Fruit fly (Drosophila melanogaster) whole organism, larva: ENCODE data around the gene CG8564.
A peak's percentile ranks its signal among the peaks of the same experiment; 100 is the strongest.

Experiments used
- noc ChIP-seq: fragments of 200-800 bp; sonication (Bioruptor generic); optimal IDR thresholded peaks from 3 replicates; lab custom pipeline; 2019; ENCODE audit warnings: missing biosample characterization, mild to moderate bottlenecking, missing genetic modification characterization, moderate library complexity

CG8564 gene

DNA sequence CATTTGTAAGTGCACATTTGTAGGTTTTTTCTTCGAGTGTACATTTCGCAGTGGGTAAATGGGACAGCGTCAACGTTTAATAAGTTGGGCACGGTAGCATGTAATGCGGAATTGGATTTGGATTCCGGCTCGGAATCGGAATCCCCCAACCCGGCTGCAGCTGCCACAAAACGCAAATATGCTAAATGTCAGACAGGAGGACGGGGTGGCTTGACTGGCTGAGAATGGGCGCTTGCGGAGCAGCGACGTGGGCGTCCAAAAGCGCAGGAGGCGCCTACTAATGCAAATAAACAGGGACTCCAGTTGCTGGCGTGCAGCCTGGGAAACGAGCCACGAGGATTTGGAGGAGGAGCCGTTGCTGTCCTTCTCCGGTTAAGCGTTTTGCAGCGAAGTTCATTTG lies at the start of gene CG8564:
TSS of gene CG8564 (minus strand) at position 101 of the 400 bp plus-strand sequence.
- no peak for TF ChIP-seq noc (tag; lab: Kevin White, UChicago)

dm6 chr3L:7437366-7437765 lies 49.7 kb upstream of the CG8564 start, which contains the start of gene CG14835:
Gene CG14835 (minus strand): TSS chr3L:7437466.
- TF ChIP-seq noc (tag; lab: Kevin White, UChicago), result no peak

- TF ChIP-seq noc (tag; lab: Kevin White, UChicago), result peak; percentile 60
Measured at dm6 chr3L:7434715-7435653, 47.3 kb upstream of the CG8564 start, which contains the start of gene Rac2. Gene Rac2 (minus strand): TSS chr3L:7435190.

dm6 chr3L:7434198-7434597 lies 46.5 kb upstream of the CG8564 start:
- TF ChIP-seq noc (tag; lab: Kevin White, UChicago), result no peak

DNA sequence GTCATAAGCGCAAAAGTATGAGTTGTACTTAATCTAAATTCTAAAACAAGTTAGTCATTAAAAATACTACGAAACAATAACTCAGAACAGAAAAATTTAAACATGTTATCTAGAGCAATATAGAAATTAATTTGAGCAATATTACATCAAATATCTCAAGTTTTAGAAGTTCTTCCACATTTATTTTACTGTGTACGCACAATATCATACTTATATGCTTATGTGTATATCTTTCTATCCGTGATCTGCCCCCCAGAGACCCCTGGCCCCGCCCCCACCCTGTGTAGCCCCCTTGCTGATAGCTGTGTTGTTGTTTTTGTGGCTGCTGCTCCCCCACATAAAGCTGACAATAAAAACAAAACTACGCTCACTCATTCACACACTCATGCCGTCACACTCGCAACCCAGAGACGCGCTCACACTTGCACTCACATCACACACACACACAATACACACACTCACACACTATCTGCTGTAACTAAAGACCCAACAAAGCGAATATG lies 45.7 kb upstream of the CG8564 start:
- TF ChIP-seq noc (tag; lab: Kevin White, UChicago), result no peak

DNA sequence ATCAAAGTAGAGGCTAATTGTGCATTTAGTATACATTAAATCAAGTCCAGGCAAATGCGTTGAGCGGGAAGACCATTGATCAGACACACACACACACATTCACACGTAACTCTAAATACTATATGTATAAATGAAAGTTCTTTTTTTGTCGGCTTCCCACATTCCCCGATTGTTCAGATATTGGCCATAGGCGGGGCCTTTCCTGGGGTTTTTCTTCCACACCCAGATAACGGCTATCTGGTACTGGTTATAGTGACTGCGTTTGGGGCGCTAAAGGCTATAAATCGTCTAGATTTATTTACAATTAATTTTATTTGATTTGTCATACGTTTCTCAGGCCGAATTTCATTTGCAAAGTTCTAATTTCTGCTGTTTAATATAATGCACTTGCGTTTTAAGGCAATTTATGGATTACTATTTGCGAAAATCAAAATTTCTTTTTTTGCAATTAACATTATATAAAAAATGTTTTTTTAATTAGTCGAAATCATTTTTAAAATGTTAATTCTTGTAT lies 45.2 kb upstream of the CG8564 start:
- TF ChIP-seq noc (tag; lab: Kevin White, UChicago), result no peak

DNA sequence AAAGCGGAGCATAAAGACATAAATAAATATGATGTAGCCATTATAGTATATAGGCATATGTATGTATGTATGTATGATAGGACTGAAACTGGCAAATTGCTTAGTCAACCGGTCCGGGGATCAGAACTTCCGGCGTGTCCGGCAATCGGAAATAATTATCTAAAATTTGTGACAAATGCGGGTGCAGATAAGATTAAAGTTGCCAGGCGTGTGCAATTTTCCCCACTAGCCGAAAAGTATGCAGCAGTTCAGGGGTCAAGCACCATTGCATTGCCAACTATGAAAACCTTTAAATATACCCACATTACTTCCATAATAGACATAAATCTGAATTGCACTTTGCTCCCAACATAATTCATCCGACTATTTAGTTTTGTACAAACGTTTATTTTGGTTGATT lies 44.6 kb upstream of the CG8564 start:
- no peak for TF ChIP-seq noc (tag; lab: Kevin White, UChicago)

dm6 chr3L:7423517-7423916 lies 35.8 kb upstream of the CG8564 start, which contains the start of gene CG42458:
Gene CG42458 (plus strand): TSS chr3L:7423827.
- no peak for TF ChIP-seq noc (tag; lab: Kevin White, UChicago)

- TF ChIP-seq noc (tag; lab: Kevin White, UChicago), result no peak
Measured at dm6 chr3L:7422578-7422977, 34.9 kb upstream of the CG8564 start.

DNA sequence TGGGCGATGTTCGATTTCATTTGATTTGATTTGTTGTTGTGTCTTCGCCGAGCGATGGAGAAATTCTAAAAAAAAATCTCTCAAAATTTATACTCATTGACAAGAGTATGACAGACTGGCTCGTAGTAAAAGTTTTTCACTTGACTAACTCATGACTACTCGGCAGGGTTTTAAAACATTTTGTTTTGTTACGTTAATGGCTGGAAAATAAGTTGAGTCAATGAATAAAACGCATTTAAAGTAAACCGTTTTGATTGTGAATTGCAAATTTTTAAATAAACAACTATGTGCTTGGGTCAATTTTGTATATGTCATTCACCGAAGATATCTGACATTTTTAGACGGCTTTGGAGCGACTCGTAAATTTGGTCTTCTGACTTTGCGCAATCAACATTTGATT lies 16.4 kb upstream of the CG8564 start, which contains the start of gene CG8560:
TSS of gene CG8560 (minus strand) at position 101 of the 400 bp plus-strand sequence.
- peak; percentile 48 for TF ChIP-seq noc (tag; lab: Kevin White, UChicago)

DNA sequence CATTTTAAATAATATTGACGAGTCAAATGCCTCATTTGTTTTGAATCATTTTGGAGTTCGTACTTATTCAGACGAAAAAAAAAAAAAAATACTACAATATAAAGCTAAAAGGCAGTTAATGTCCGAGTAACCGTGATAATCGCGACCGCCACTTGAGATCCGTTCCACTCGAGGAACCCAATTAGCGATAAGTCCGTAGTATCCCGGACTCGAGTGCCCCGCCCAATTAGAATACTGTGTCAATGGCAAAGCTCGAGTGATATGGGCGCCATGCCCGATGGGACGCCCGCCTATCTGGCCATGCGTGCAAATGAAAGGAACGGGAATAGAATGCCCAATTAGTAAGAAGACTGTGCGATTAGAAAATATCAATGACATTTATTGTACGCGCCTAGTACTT lies 14.3 kb upstream of the CG8564 start:
- TF ChIP-seq noc (tag; lab: Kevin White, UChicago), result no peak

- no peak for TF ChIP-seq noc (tag; lab: Kevin White, UChicago)
Measured at dm6 chr3L:7399770-7400169, 12.1 kb upstream of the CG8564 start, which contains the start of gene CG18417. Gene CG18417 (plus strand): TSS chr3L:7400070.

DNA sequence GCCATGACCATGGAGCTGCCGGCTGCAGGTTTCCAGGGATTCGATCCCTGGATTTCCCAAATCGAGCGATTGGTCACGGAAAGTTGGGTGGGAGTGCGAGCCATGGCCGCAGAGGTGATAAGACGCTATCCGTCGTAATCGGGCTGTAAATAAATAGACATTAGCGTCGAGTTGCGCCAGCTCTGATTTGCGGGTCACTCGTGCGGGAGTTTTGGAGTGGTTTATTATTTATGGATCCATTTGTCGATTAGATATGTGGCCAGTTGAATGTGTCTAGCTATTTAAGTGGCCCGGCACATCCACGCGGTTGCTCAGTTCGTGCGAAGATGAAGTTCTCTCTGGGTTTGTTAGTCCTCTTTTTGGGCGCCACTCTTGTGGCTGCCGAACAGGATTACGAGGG lies 10.3 kb upstream of the CG8564 start, which contains the start of gene CG8562:
TSS of gene CG8562 (plus strand) at position 307 of the 400 bp plus-strand sequence.
- TF ChIP-seq noc (tag; lab: Kevin White, UChicago), result peak; percentile 81

- TF ChIP-seq noc (tag; lab: Kevin White, UChicago), result no peak
Measured at dm6 chr3L:7396055-7396454, 8.3 kb upstream of the CG8564 start, which contains the start of gene CG32379. Gene CG32379 (plus strand): TSS chr3L:7396355.

DNA sequence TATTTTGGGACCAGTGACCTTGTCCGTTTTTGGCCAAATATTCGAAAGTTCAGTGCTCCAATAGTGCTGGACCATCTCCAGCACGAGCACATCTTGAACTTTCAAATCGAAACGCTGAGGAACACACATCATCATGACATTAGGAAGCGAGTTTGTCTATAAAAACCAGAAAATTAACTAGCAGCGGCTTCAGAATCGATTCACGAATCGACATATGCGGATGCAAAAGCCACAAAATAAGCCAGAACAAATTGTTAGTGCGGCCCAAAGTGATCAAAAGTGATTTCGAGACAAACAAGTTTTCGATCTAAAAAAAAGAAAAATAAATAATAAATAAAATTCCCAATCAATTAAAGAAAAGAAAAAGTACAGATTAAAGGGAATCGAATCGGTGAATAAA lies 2.7 kb upstream of the CG8564 start, which contains the start of gene CG8563:
TSS of gene CG8563 (plus strand) at position 301 of the 400 bp plus-strand sequence.
- TF ChIP-seq noc (tag; lab: Kevin White, UChicago), result no peak

- TF ChIP-seq noc (tag; lab: Kevin White, UChicago), result no peak
Measured at dm6 chr3L:7390004-7390403, 2.3 kb upstream of the CG8564 start.
